Worm (Caenorhabditis elegans): ENCODE results near the gene tag-234.
"Not testable (repeated sequence)": the region's sequence is repeated elsewhere in the genome, so short reads cannot be mapped to it uniquely, and the experiment has no call there.

The tag-234 gene

DNA sequence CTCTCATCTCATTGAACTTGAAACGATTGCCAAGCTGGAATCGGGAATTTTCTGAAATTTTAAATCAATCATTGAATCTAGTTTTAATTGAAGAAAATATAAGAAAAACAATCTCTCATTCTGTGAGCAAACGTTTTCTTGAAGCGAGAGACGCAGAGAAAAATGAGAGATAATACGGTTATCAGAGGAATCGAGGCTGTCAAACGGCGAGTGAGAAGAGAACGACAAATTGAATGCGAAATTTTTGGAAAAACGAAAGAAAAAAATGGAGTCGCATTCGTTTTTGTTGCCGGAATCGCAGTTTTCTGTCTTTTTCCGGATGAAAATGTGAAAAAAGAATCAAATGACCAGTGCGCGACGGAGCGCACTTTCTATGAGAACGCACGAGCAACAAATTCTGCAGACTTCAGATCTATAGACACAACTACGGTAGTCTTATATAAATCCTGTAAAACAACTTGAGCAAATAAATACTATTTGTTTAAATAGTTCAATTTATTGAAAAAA, 9.6 kb downstream of the tag-234 start, which contains the start of gene tex-2:
Gene tex-2, minus strand, starts transcription at position 51 of the 507 bp plus-strand sequence.
- TF ChIP-seq ztf-23 (GFP tag; IDR thresholded peaks at IDR 0.05): 0 out of 2 replicates have a peak, but pooled peaks have one; percentile 39
- no peak for TF ChIP-seq klf-2 (GFP tag; conservative IDR thresholded peaks at IDR 0.05)

DNA sequence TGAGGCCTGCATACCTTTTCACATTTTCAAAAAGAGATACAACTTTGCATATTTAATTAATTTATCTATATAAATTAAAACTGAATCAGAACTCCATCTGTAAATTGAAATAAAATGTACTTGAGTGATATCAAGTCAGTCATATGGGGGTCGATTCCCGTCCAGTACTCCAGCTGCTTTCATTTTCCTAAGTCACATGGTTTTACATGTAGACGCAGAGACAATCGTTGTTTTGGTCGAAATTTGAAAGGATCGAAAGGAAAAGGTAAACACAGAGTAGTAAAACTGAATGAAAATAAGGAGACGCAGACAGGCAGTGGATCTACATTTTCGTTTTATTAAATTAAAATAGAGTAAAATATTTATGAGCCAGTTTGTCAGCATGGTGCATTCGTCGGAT, 10.1 kb downstream of the tag-234 start:
- TF ChIP-seq med-1 (GFP tag; optimal IDR thresholded peaks at IDR 0.05; ENCODE audit: insufficient read depth) (no peak), flt-1 (GFP tag; IDR thresholded peaks at IDR 0.05) (no peak), T22C8.4 (GFP tag; IDR thresholded peaks at IDR 0.05) (no peak), klf-2 (GFP tag; conservative IDR thresholded peaks at IDR 0.05) (no peak)

DNA sequence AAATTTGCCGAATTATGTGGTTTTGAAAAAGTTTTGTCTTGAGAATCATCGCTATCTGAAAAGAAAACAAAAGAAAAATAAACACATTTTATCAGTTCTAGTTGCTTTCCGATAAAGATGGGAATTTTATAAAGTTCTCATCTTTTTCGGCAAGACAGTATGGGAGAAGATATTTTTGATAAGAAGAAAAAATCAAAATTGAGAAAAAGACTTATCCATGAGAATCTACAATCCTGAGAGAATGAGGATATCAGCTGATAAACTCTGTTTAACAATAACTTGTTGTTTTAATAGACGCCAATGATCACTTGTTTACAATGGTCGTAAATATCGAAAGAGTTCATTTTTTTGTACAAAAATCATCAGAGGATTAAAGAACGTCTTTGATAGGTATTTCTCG, 12.1 kb downstream of the tag-234 start, which contains the start of gene F55C12.6:
Gene F55C12.6, minus strand, starts transcription at position 101 of the 400 bp plus-strand sequence.
- TF ChIP-seq flt-1 (GFP tag; IDR thresholded peaks at IDR 0.05): no peak
- no peak for TF ChIP-seq T22C8.4 (GFP tag; IDR thresholded peaks at IDR 0.05)
- TF ChIP-seq ztf-29 (GFP tag; IDR thresholded peaks at IDR 0.05): no peak
- TF ChIP-seq ref-1 (GFP tag; conservative IDR thresholded peaks at IDR 0.05): no peak
- TF ChIP-seq med-1 (GFP tag; optimal IDR thresholded peaks at IDR 0.05; ENCODE audit: insufficient read depth): no peak
- TF ChIP-seq ztf-23 (GFP tag; IDR thresholded peaks at IDR 0.05): no peak
- no peak for TF ChIP-seq cog-1 (tag; optimal IDR thresholded peaks at IDR 0.05)
- no peak for TF ChIP-seq tab-1 (GFP tag; IDR thresholded peaks at IDR 0.05)
- no peak for TF ChIP-seq klf-2 (GFP tag; conservative IDR thresholded peaks at IDR 0.05)

DNA sequence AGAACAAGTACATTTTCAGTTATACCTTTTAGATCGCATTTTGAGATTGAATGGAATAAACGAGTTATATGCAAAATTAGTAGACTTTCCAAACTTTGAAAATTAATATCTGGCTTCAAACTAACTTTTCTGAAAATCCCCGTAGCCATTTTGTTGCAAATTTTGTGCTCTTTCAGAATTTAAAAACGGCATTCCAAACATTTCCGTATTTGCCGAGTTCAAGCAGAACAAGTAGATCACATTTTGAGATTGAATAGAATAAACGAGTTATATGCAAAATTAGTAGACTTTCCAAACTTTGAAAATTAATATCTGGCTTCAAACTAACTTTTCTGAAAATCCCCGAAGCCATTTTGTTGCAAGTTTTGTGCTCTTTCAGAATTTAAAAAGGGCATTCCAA, 12.5 kb downstream of the tag-234 start, which contains the start of gene F55C12.2:
Gene F55C12.2, plus strand, starts transcription at position 301 of the 400 bp plus-strand sequence.
- not testable (repeated sequence) for TF ChIP-seq klf-2 (GFP tag; conservative IDR thresholded peaks at IDR 0.05); ztf-23 (GFP tag; IDR thresholded peaks at IDR 0.05); ztf-29 (GFP tag; IDR thresholded peaks at IDR 0.05)

DNA sequence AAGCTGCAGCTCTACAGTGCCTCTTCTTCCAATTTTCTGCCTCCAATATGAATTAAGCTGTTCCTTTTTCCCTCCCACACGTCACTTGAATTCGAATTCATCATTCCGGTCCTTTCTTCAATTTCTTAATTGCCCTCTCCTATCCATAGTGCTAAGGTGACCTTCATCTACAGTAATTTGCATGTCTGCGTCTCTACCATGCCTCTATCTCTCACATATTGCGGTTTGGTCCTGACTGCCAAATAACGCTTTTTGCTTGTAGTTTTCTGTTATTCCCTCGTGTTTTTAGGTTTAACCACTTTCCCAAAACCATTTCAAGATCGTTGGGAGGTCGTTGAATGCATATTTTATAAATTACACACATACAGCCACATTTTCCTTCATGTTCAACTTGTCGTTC, 16.7 kb downstream of the tag-234 start:
- no peak for TF ChIP-seq flt-1 (GFP tag; IDR thresholded peaks at IDR 0.05)
- TF ChIP-seq cog-1 (tag; optimal IDR thresholded peaks at IDR 0.05): no peak
- no peak for TF ChIP-seq tab-1 (GFP tag; IDR thresholded peaks at IDR 0.05)
- TF ChIP-seq ztf-23 (GFP tag; IDR thresholded peaks at IDR 0.05): no peak
- no peak for TF ChIP-seq ref-1 (GFP tag; conservative IDR thresholded peaks at IDR 0.05)
- no peak for TF ChIP-seq ztf-29 (GFP tag; IDR thresholded peaks at IDR 0.05)
- no peak for TF ChIP-seq T22C8.4 (GFP tag; IDR thresholded peaks at IDR 0.05)
- no peak for TF ChIP-seq med-1 (GFP tag; optimal IDR thresholded peaks at IDR 0.05; ENCODE audit: insufficient read depth)
- TF ChIP-seq klf-2 (GFP tag; conservative IDR thresholded peaks at IDR 0.05): no peak

DNA sequence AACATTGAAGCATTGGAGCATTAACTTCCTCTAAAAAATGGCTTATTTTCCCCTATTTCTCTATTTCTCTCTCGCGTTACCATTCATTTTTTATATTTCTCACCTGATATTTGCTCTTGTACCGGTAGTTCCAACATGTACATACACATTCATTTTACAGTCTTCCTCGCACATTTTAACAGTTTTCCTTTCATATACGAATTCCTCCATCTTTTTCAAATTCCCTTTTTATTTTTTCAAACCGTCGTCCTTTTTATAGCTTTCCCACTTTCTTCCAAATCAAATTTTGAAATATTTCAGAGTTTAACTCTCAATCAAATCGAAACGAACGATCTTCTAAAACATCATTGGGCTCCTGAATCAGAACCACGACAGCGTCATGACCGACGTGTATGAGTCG, 20.3 kb downstream of the tag-234 start, which contains the start of gene rfip-1:
Gene rfip-1, plus strand, starts transcription at position 301 of the 400 bp plus-strand sequence.
- TF ChIP-seq ref-1 (GFP tag; conservative IDR thresholded peaks at IDR 0.05) (no peak), flt-1 (GFP tag; IDR thresholded peaks at IDR 0.05) (no peak), cog-1 (tag; optimal IDR thresholded peaks at IDR 0.05) (no peak), ztf-23 (GFP tag; IDR thresholded peaks at IDR 0.05) (no peak), med-1 (GFP tag; optimal IDR thresholded peaks at IDR 0.05; ENCODE audit: insufficient read depth) (no peak), klf-2 (GFP tag; conservative IDR thresholded peaks at IDR 0.05) (no peak), ztf-29 (GFP tag; IDR thresholded peaks at IDR 0.05) (no peak), T22C8.4 (GFP tag; IDR thresholded peaks at IDR 0.05) (no peak), tab-1 (GFP tag; IDR thresholded peaks at IDR 0.05) (no peak)

DNA sequence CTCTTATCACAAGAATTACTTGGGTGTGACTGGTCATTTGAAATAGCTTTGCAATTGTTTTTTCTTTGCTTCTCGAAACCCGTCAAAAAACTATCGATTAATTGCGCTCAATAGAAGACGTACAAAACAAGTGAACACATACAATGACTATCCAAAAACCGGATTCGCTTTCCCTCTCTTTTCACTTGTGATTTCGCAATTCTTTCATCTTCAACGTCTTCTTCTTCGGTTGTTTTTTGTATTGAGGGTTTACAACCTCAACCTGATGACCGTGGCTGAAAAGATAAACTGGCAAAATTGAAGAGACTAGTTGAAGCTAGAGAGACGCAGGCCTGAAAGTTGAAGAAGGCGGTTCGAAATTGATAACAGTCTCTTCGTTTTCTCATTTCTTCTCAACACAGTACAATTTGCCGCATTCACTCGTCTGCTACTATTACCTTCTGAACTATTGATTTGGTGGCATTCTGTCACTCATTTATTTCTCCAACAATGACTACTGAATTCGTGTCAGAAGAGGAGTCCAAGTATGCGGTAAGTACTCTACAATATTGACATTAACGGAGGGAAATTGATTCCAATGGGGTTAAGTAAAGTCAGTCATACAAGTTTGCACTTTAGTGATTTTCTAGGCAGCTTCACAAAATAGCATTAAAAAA, 22.1 kb downstream of the tag-234 start:
- no peak for TF ChIP-seq flt-1 (GFP tag; IDR thresholded peaks at IDR 0.05)
- no peak for TF ChIP-seq ztf-23 (GFP tag; IDR thresholded peaks at IDR 0.05)
- TF ChIP-seq klf-2 (GFP tag; conservative IDR thresholded peaks at IDR 0.05): no peak
- no peak for TF ChIP-seq ztf-29 (GFP tag; IDR thresholded peaks at IDR 0.05)
- TF ChIP-seq ref-1 (GFP tag; conservative IDR thresholded peaks at IDR 0.05): no peak
- TF ChIP-seq tab-1 (GFP tag; IDR thresholded peaks at IDR 0.05): no peak
- no peak for TF ChIP-seq T22C8.4 (GFP tag; IDR thresholded peaks at IDR 0.05)
- TF ChIP-seq cog-1 (tag; optimal IDR thresholded peaks at IDR 0.05): no peak
- TF ChIP-seq med-1 (GFP tag; optimal IDR thresholded peaks at IDR 0.05; ENCODE audit: insufficient read depth): no peak

DNA sequence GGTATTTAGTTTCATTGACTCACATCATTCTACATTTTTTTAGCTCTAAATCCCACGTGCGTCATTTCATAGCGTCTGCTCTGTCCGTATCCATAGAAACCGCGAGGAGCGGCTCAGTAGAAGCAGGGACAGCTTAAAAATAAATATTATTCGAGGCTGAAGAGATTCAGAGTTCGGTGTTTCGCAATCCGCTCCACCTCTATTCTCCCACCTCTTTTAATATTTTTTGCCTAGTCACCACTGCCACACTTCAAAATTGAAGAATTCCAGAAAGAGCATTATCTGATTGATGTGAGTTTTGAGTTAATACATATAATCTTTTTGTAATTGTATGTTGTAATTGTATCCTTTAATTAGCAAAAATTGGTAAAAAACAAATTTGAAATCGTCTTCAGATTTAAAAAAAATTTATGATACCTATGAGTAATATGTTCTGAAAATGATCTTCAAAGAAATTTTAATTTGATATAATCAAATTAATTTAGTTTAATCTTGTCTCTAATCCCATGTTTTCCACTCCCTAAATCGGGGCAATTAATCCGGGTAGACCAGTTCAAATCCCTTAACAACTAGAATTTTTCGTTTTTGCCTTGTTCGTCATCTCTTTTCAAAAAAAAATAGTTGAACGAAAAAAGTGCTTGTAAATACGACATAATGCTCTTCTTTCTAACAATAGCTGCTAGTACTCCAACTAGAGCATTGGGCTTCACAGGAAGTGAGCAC, 25.6 kb downstream of the tag-234 start:
- no peak for TF ChIP-seq ztf-23 (GFP tag; IDR thresholded peaks at IDR 0.05)
- TF ChIP-seq ref-1 (GFP tag; conservative IDR thresholded peaks at IDR 0.05): no peak
- TF ChIP-seq cog-1 (tag; optimal IDR thresholded peaks at IDR 0.05): no peak
- TF ChIP-seq tab-1 (GFP tag; IDR thresholded peaks at IDR 0.05): no peak
- TF ChIP-seq med-1 (GFP tag; optimal IDR thresholded peaks at IDR 0.05; ENCODE audit: insufficient read depth): no peak
- TF ChIP-seq flt-1 (GFP tag; IDR thresholded peaks at IDR 0.05): no peak
- no peak for TF ChIP-seq ztf-29 (GFP tag; IDR thresholded peaks at IDR 0.05)
- no peak for TF ChIP-seq T22C8.4 (GFP tag; IDR thresholded peaks at IDR 0.05)
- no peak for TF ChIP-seq klf-2 (GFP tag; conservative IDR thresholded peaks at IDR 0.05)

DNA sequence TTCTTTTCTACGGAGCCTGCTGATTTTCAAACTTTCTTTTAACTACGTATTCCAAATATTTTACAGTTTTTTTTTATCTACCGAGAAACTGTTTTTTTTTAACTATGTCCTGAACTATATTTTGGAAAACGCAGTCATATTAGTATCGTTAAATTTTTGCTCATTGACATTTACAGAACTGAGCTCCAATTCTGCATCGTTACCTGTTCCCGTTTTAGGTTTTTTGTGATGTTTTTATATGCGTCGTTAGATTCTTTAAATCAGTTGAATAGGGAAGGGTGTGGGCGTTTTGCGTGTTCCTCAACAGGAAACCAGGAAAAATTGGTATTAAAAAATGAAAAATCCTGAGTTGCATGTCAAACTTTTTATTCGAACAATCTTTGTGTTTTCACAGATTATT, 28.8 kb downstream of the tag-234 start:
- TF ChIP-seq ztf-29 (GFP tag; IDR thresholded peaks at IDR 0.05) (no peak), klf-2 (GFP tag; conservative IDR thresholded peaks at IDR 0.05) (no peak), flt-1 (GFP tag; IDR thresholded peaks at IDR 0.05) (no peak), ztf-23 (GFP tag; IDR thresholded peaks at IDR 0.05) (no peak), ref-1 (GFP tag; conservative IDR thresholded peaks at IDR 0.05) (no peak), med-1 (GFP tag; optimal IDR thresholded peaks at IDR 0.05; ENCODE audit: insufficient read depth) (no peak), cog-1 (tag; optimal IDR thresholded peaks at IDR 0.05) (no peak), T22C8.4 (GFP tag; IDR thresholded peaks at IDR 0.05) (no peak), tab-1 (GFP tag; IDR thresholded peaks at IDR 0.05) (no peak)
